Worm (Caenorhabditis elegans) whole organism, L1 larva: Measurements from ENCODE around the gene acr-15.
A peak's percentile ranks its signal among the peaks of the same experiment; 100 is the strongest.

Source experiments
- C34B4.2 ChIP-seq: sonication (generic microtip); optimal IDR thresholded peaks from 2 replicates; lab custom pipeline; 2017; ENCODE audit warnings: mild to moderate bottlenecking, missing genetic modification characterization, missing compliant biosample characterization
- Y116A8C.19 ChIP-seq: sonication (generic microtip); optimal IDR thresholded peaks from 2 replicates; lab custom pipeline; 2016; ENCODE audit warnings: missing compliant biosample characterization, missing genetic modification characterization, borderline replicate concordance
- aha-1 ChIP-seq: fragments of 150-350 bp; optimal IDR thresholded peaks from 2 replicates; lab custom pipeline; 2014; ENCODE audit warnings: missing biosample characterization, missing genetic modification characterization
- alr-1 ChIP-seq: fragments of 200-800 bp; sonication (Bioruptor generic); optimal IDR thresholded peaks from 2 replicates; lab custom pipeline; 2018; ENCODE audit warnings: borderline replicate concordance, mild to moderate bottlenecking, missing genetic modification characterization, missing compliant biosample characterization
- ama-1 ChIP-seq: fragments of 150-350 bp; optimal IDR thresholded peaks from 2 replicates; lab custom pipeline; 2014
- ceh-63 ChIP-seq: fragments of 200-800 bp; sonication (Bioruptor generic); optimal IDR thresholded peaks from 2 replicates; lab custom pipeline; 2018; ENCODE audit warnings: mild to moderate bottlenecking, missing genetic modification characterization, missing compliant biosample characterization
- ceh-82 ChIP-seq, 3 experiments: fragments of 150-350 bp in 1 of 3; sonication (generic microtip) in 2 of 3; optimal IDR thresholded peaks; 2 replicates each; lab custom pipeline; 2014 to 2017; ENCODE audit warnings: missing biosample characterization in 3 of 3, missing genetic modification characterization in 3 of 3
- ceh-88 ChIP-seq: fragments of 200-800 bp; sonication (Bioruptor generic); IDR thresholded peaks from 2 replicates; pipeline ENCODE4 v1.3.6; 2022; ENCODE audit warnings: missing genetic modification characterization, missing compliant biosample characterization
- ces-1 ChIP-seq: fragments of 150-350 bp; optimal IDR thresholded peaks from 2 replicates; lab custom pipeline; 2014; ENCODE audit warnings: missing biosample characterization, missing genetic modification reagents, missing genetic modification characterization
- dsc-1 ChIP-seq: sonication (generic microtip); optimal IDR thresholded peaks from 2 replicates; lab custom pipeline; 2016; ENCODE audit warnings: mild to moderate bottlenecking, missing genetic modification characterization, missing compliant biosample characterization
- efl-1 ChIP-seq, 4 experiments: fragments of 150-350 bp; optimal IDR thresholded peaks in 3 of 4; peaks in 1 of 4; 1 replicate in 1 of 4; 2 replicates in 3 of 4; lab custom pipeline; 2014; ENCODE audit warnings: missing biosample characterization in 2 of 4, missing genetic modification characterization in 2 of 4, missing genetic modification reagents in 2 of 4
- efl-3 ChIP-seq: fragments of 200-800 bp; sonication (Bioruptor generic); optimal IDR thresholded peaks from 2 replicates; lab custom pipeline; 2018; ENCODE audit warnings: mild to moderate bottlenecking, missing genetic modification characterization, missing compliant biosample characterization
- egl-13 ChIP-seq: sonication (generic microtip); optimal IDR thresholded peaks from 2 replicates; lab custom pipeline; 2016; ENCODE audit warnings: missing genotype, missing genetic modification reagents, missing genetic modification characterization, missing compliant biosample characterization
- elt-2 ChIP-seq: sonication (generic microtip); optimal IDR thresholded peaks from 2 replicates; lab custom pipeline; 2016; ENCODE audit warnings: missing genetic modification characterization, mild to moderate bottlenecking, inconsistent platforms, missing compliant biosample characterization, missing genetic modification reagents
- elt-3 ChIP-seq, 6 experiments: fragments of 150-350 bp in 1 of 6; sonication (generic microtip); optimal IDR thresholded peaks; 2 replicates each; lab custom pipeline; 2017 to 2018; ENCODE audit warnings: missing biosample characterization in 6 of 6, missing genetic modification characterization in 6 of 6, inconsistent platforms in 1 of 6
- fkh-10 ChIP-seq: sonication (generic microtip); optimal IDR thresholded peaks from 2 replicates; lab custom pipeline; 2017; ENCODE audit warnings: missing biosample characterization, missing genetic modification reagents, missing genetic modification characterization
- fkh-4 ChIP-seq: sonication (generic microtip); optimal IDR thresholded peaks from 2 replicates; lab custom pipeline; 2016; ENCODE audit warnings: missing compliant biosample characterization, missing genetic modification characterization, borderline replicate concordance
- fkh-8 ChIP-seq: sonication (generic microtip); optimal IDR thresholded peaks from 2 replicates; lab custom pipeline; 2016; ENCODE audit warnings: mild to moderate bottlenecking, missing genetic modification characterization, missing compliant biosample characterization
- hlh-4 ChIP-seq: sonication (generic microtip); optimal IDR thresholded peaks from 2 replicates; lab custom pipeline; 2016; ENCODE audit warnings: mild to moderate bottlenecking, missing genetic modification characterization, missing compliant biosample characterization
- hpl-2 ChIP-seq: fragments of 150-350 bp; optimal IDR thresholded peaks from 2 replicates; lab custom pipeline; 2014; ENCODE audit warnings: missing biosample characterization, missing genetic modification reagents, missing genetic modification characterization
- lin-13 ChIP-seq: fragments of 150-350 bp; optimal IDR thresholded peaks from 2 replicates; lab custom pipeline; 2014; ENCODE audit warnings: missing biosample characterization, missing genetic modification reagents, missing genetic modification characterization
- lin-14 ChIP-seq: fragments of 200-800 bp; sonication (Bioruptor generic); optimal IDR thresholded peaks from 2 replicates; lab custom pipeline; 2018; ENCODE audit warnings: mild to moderate bottlenecking, missing genetic modification characterization, moderate library complexity, missing compliant biosample characterization
- lin-35 ChIP-seq, 2 experiments: fragments of 150-350 bp; optimal IDR thresholded peaks; 2 replicates each; lab custom pipeline; 2014; ENCODE audit warnings: missing biosample characterization in 2 of 2, missing genetic modification characterization in 2 of 2, missing genetic modification reagents in 2 of 2
- lin-39 ChIP-seq: fragments of 150-350 bp; optimal IDR thresholded peaks from 2 replicates; lab custom pipeline; 2014; ENCODE audit warnings: missing biosample characterization, missing genetic modification reagents, missing genetic modification characterization
- lsy-2 ChIP-seq, 2 experiments: fragments of 150-350 bp; optimal IDR thresholded peaks; 2 replicates each; lab custom pipeline; 2014; ENCODE audit warnings: missing biosample characterization in 2 of 2, missing genetic modification characterization in 2 of 2
- mdl-1 ChIP-seq, 2 experiments: fragments of 150-350 bp; optimal IDR thresholded peaks; 2 replicates each; lab custom pipeline; 2014 to 2017; ENCODE audit warnings: missing biosample characterization in 2 of 2, missing genetic modification characterization in 2 of 2, inconsistent platforms in 1 of 2
- mep-1 ChIP-seq: fragments of 150-350 bp; optimal IDR thresholded peaks from 2 replicates; lab custom pipeline; 2014; ENCODE audit warnings: missing biosample characterization, missing genetic modification characterization
- nhr-11 ChIP-seq: fragments of 150-350 bp; optimal IDR thresholded peaks from 2 replicates; lab custom pipeline; 2014; ENCODE audit warnings: missing biosample characterization, missing genetic modification characterization
- nhr-12 ChIP-seq: sonication (generic microtip); optimal IDR thresholded peaks from 2 replicates; lab custom pipeline; 2017; ENCODE audit warnings: missing biosample characterization, missing genetic modification characterization
- nhr-19 ChIP-seq: fragments of 200-800 bp; sonication (Bioruptor generic); conservative IDR thresholded peaks from 2 replicates; pipeline ENCODE4 v1.3.6; 2022; ENCODE audit warnings: missing genetic modification characterization, missing compliant biosample characterization
- nhr-237 ChIP-seq: fragments of 150-350 bp; optimal IDR thresholded peaks from 2 replicates; lab custom pipeline; 2014; ENCODE audit warnings: missing biosample characterization, missing genetic modification characterization
- nhr-28 ChIP-seq: fragments of 150-350 bp; optimal IDR thresholded peaks from 2 replicates; lab custom pipeline; 2014; ENCODE audit warnings: missing biosample characterization, missing genetic modification characterization
- nhr-47 ChIP-seq: sonication (generic microtip); optimal IDR thresholded peaks from 2 replicates; lab custom pipeline; 2016; ENCODE audit warnings: mild to moderate bottlenecking, missing genetic modification characterization, moderate library complexity, missing compliant biosample characterization
- nhr-76 ChIP-seq: sonication (generic microtip); optimal IDR thresholded peaks from 2 replicates; lab custom pipeline; 2017; ENCODE audit warnings: missing biosample characterization, missing genetic modification characterization
- nhr-77 ChIP-seq: fragments of 150-350 bp; optimal IDR thresholded peaks from 2 replicates; lab custom pipeline; 2014; ENCODE audit warnings: missing biosample characterization, missing genetic modification characterization
- nhr-84 ChIP-seq: sonication (generic microtip); optimal IDR thresholded peaks from 2 replicates; lab custom pipeline; 2017; ENCODE audit warnings: missing biosample characterization, missing genetic modification characterization
- nhr-85 ChIP-seq: sonication (generic microtip); peaks from one replicate; lab custom pipeline; 2016; ENCODE audit warnings: missing genetic modification characterization, inconsistent platforms, missing compliant biosample characterization
- nhr-90 ChIP-seq: sonication (generic microtip); optimal IDR thresholded peaks from 2 replicates; lab custom pipeline; 2016; ENCODE audit warnings: mild to moderate bottlenecking, missing genetic modification characterization, missing compliant biosample characterization; ENCODE audit not compliant: poor library complexity
- pag-3 ChIP-seq: sonication (generic microtip); optimal IDR thresholded peaks from 2 replicates; lab custom pipeline; 2017; ENCODE audit warnings: missing genetic modification characterization, mild to moderate bottlenecking, missing compliant biosample characterization, antibody characterized with exemption, borderline replicate concordance; ENCODE audit not compliant: insufficient read depth
- pax-3 ChIP-seq: fragments of 200-800 bp; sonication (Bioruptor generic); optimal IDR thresholded peaks from 2 replicates; lab custom pipeline; 2018; ENCODE audit warnings: mild to moderate bottlenecking, missing genetic modification characterization, moderate library complexity, missing compliant biosample characterization
- pqm-1 ChIP-seq: sonication (generic microtip); optimal IDR thresholded peaks from 3 replicates; lab custom pipeline; 2017; ENCODE audit warnings: missing biosample characterization, missing genetic modification characterization
- rnt-1 ChIP-seq: sonication (generic microtip); optimal IDR thresholded peaks from 2 replicates; lab custom pipeline; 2016; ENCODE audit warnings: mild to moderate bottlenecking, missing genetic modification characterization, moderate library complexity, missing compliant biosample characterization
- snpc-4 ChIP-seq: fragments of 150-350 bp; optimal IDR thresholded peaks from 2 replicates; lab custom pipeline; 2014; ENCODE audit warnings: missing biosample characterization, missing genetic modification characterization
- snu-23 ChIP-seq: sonication (generic microtip); optimal IDR thresholded peaks from 2 replicates; lab custom pipeline; 2016; ENCODE audit warnings: missing genetic modification characterization, missing compliant biosample characterization
- sox-4 ChIP-seq: sonication (generic microtip); optimal IDR thresholded peaks from 2 replicates; lab custom pipeline; 2016; ENCODE audit warnings: missing genetic modification characterization, missing compliant biosample characterization
- sup-37 ChIP-seq: fragments of 200-800 bp; sonication (Bioruptor generic); optimal IDR thresholded peaks from 2 replicates; lab custom pipeline; 2018; ENCODE audit warnings: mild to moderate bottlenecking, missing genetic modification characterization, missing compliant biosample characterization
- swsn-7 ChIP-seq: sonication (generic microtip); optimal IDR thresholded peaks from 2 replicates; lab custom pipeline; 2016; ENCODE audit warnings: missing genetic modification characterization, missing compliant biosample characterization
- tbx-2 ChIP-seq: sonication (generic microtip); optimal IDR thresholded peaks from 2 replicates; lab custom pipeline; 2016; ENCODE audit warnings: missing genetic modification characterization, missing compliant biosample characterization
- tlp-1 ChIP-seq: fragments of 150-350 bp; optimal IDR thresholded peaks from 2 replicates; lab custom pipeline; 2014; ENCODE audit warnings: missing biosample characterization, missing genetic modification characterization
- unc-130 ChIP-seq: fragments of 150-350 bp; optimal IDR thresholded peaks from 2 replicates; lab custom pipeline; 2017; ENCODE audit warnings: missing biosample characterization, missing genetic modification characterization, inconsistent platforms
- vab-15 ChIP-seq: sonication (generic microtip); optimal IDR thresholded peaks from 2 replicates; lab custom pipeline; 2017; ENCODE audit warnings: missing genotype, mild to moderate bottlenecking, missing genetic modification characterization, missing compliant biosample characterization
- zip-4 ChIP-seq: fragments of 200-800 bp; sonication (Bioruptor generic); optimal IDR thresholded peaks from 2 replicates; lab custom pipeline; 2018; ENCODE audit warnings: mild to moderate bottlenecking, missing genetic modification characterization, moderate library complexity, missing compliant biosample characterization
- ztf-4 ChIP-seq: fragments of 150-350 bp; optimal IDR thresholded peaks from 2 replicates; lab custom pipeline; 2014; ENCODE audit warnings: missing biosample characterization, missing genetic modification characterization

Gene acr-15

DNA sequence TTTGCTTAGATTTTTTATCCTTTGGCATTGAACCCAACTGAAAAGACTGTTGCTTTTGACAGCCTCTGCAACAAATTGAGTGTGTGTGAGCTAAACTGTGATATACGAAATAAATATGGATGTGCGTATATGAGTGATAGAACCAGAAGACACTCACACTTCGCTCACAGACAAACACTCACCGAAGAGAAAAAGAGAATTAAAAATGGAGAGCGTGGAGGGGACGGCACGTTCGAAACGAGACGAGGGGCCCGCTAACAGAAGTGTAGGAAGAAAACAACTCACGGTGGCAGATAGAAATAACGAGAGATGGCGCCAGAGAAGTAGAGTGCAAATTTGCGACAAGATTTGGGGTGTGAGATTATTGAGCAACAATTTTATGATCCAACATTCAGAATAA, 34.2 kb upstream of the acr-15 start (continued):
- TF ChIP-seq mdl-1 (tag; optimal IDR thresholded peaks at IDR 0.05; lab: Kevin White, UChicago) (peak in 1 of 2 experiments; percentile 36), lin-14 (GFP tag; lab: Kevin White, UChicago) (no peak), alr-1 (tag; lab: Kevin White, UChicago) (no peak), sup-37 (GFP tag; lab: Kevin White, UChicago) (no peak), nhr-76 (tag; lab: Kevin White, UChicago) (no peak), nhr-28 (tag; lab: Kevin White, UChicago) (no peak), nhr-11 (tag; lab: Kevin White, UChicago) (no peak), nhr-47 (tag; lab: Kevin White, UChicago) (no peak), nhr-85 (tag; lab: Kevin White, UChicago) (no peak), ama-1 (lab: Kevin White, UChicago) (no peak), sox-4 (tag; lab: Kevin White, UChicago) (no peak), nhr-237 (tag; lab: Kevin White, UChicago) (no peak), lin-13 (no peak), snu-23 (GFP tag; lab: Kevin White, UChicago) (peak; percentile 35), swsn-7 (tag; lab: Kevin White, UChicago) (peak; percentile 22), lin-39 (tag; lab: Kevin White, UChicago) (no peak), mep-1 (tag; lab: Kevin White, UChicago) (no peak), ces-1 (GFP tag; lab: Kevin White, UChicago) (no peak), efl-1 (optimal IDR thresholded peaks at IDR 0.05; lab: Kevin White, UChicago) (peak; percentile 26 to 34), efl-1 (GFP tag; optimal IDR thresholded peaks at IDR 0.05 in 1 of 2; lab: Kevin White, UChicago) (no peak), ceh-88 (GFP tag; lab: Robert Waterston, UW) (no peak), fkh-8 (tag; lab: Kevin White, UChicago) (no peak), pag-3 (tag; lab: Kevin White, UChicago) (peak; percentile 45), Y116A8C.19 (tag; lab: Kevin White, UChicago) (no peak), elt-2 (tag; lab: Kevin White, UChicago) (no peak), elt-3 (tag; optimal IDR thresholded peaks at IDR 0.05; lab: Kevin White, UChicago) (no peak), ceh-63 (GFP tag; lab: Kevin White, UChicago) (no peak), tlp-1 (tag; lab: Kevin White, UChicago) (no peak), egl-13 (no peak), nhr-19 (no peak), lin-35 (GFP tag; optimal IDR thresholded peaks at IDR 0.05; lab: Kevin White, UChicago) (peak in 1 of 2 experiments; percentile 44), efl-3 (GFP tag; lab: Kevin White, UChicago) (no peak), nhr-84 (tag; lab: Kevin White, UChicago) (no peak), C34B4.2 (tag; lab: Kevin White, UChicago) (no peak), vab-15 (tag; lab: Kevin White, UChicago) (no peak), hpl-2 (GFP tag; lab: Kevin White, UChicago) (no peak), zip-4 (GFP tag; lab: Kevin White, UChicago) (no peak), rnt-1 (tag; lab: Kevin White, UChicago) (peak; percentile 46), nhr-90 (tag; lab: Kevin White, UChicago) (no peak), aha-1 (no peak), ztf-4 (tag; lab: Kevin White, UChicago) (no peak), nhr-12 (tag; lab: Kevin White, UChicago) (no peak), lsy-2 (tag; optimal IDR thresholded peaks at IDR 0.05; lab: Kevin White, UChicago) (peak in 1 of 2 experiments; percentile 50), ceh-82 (tag; optimal IDR thresholded peaks at IDR 0.05; lab: Kevin White, UChicago) (peak in 1 of 3 experiments; percentile 24), fkh-4 (tag; lab: Kevin White, UChicago) (no peak), tbx-2 (tag; lab: Kevin White, UChicago) (no peak), pax-3 (tag; lab: Kevin White, UChicago) (no peak), hlh-4 (tag; lab: Kevin White, UChicago) (no peak), snpc-4 (tag; lab: Kevin White, UChicago) (no peak), dsc-1 (tag; lab: Kevin White, UChicago) (peak; percentile 3), nhr-77 (tag; lab: Kevin White, UChicago) (no peak), unc-130 (tag; lab: Kevin White, UChicago) (no peak), pqm-1 (tag; lab: Kevin White, UChicago) (no peak), fkh-10 (GFP tag; lab: Kevin White, UChicago) (no peak)
